Fruit fly (Drosophila melanogaster) whole organism, prepupa: ENCODE data around the gene Osi24.

Experiments used
- CG6854 ChIP-seq: fragments of 200-800 bp; sonication (Bioruptor generic); optimal IDR thresholded peaks from 2 replicates; lab custom pipeline; 2017; ENCODE audit warnings: missing biosample characterization, mild to moderate bottlenecking, missing genetic modification characterization
- CG8319 ChIP-seq: fragments of 200-800 bp; sonication (Bioruptor generic); optimal IDR thresholded peaks from 3 replicates; lab custom pipeline; 2016; ENCODE audit warnings: missing biosample characterization, missing genetic modification characterization
- Eip78C ChIP-seq: fragments of 200-800 bp; sonication (Bioruptor generic); peaks from one replicate; lab custom pipeline; 2016; ENCODE audit warnings: missing biosample characterization, missing genetic modification characterization
- Eip93F ChIP-seq: fragments of 200-800 bp; sonication (Bioruptor generic); optimal IDR thresholded peaks from 2 replicates; lab custom pipeline; 2016; ENCODE audit warnings: missing biosample characterization, mild to moderate bottlenecking, missing genetic modification characterization
- Hr39 ChIP-seq: fragments of 200-800 bp; sonication (Bioruptor generic); optimal IDR thresholded peaks from 2 replicates; lab custom pipeline; 2016; ENCODE audit warnings: missing biosample characterization, missing genetic modification characterization
- Lpt ChIP-seq: fragments of 200-800 bp; sonication (Bioruptor generic); optimal IDR thresholded peaks from 3 replicates; lab custom pipeline; 2016; ENCODE audit warnings: missing biosample characterization, missing genetic modification characterization
- cyc ChIP-seq: fragments of 200-800 bp; sonication (Bioruptor generic); optimal IDR thresholded peaks from 3 replicates; lab custom pipeline; 2016; ENCODE audit warnings: missing biosample characterization, missing genetic modification characterization
- pdm3 ChIP-seq: fragments of 200-800 bp; sonication (Bioruptor generic); optimal IDR thresholded peaks from 3 replicates; lab custom pipeline; 2016; ENCODE audit warnings: missing biosample characterization, missing genetic modification characterization
- vri ChIP-seq: fragments of 200-800 bp; sonication (Bioruptor generic); optimal IDR thresholded peaks from 3 replicates; lab custom pipeline; 2016; ENCODE audit warnings: missing biosample characterization, mild to moderate bottlenecking, missing genetic modification characterization

dm6 chr3R:6241289-6241688 lies 42.7 kb downstream of the Osi24 start:
- TF ChIP-seq cyc (GFP tag; lab: Kevin White, UChicago) (no peak), CG6854 (no peak), CG8319 (GFP tag; lab: Kevin White, UChicago) (no peak), pdm3 (GFP tag; lab: Kevin White, UChicago) (peak; percentile 18), Hr39 (GFP tag; lab: Kevin White, UChicago) (no peak), Lpt (GFP tag; lab: Kevin White, UChicago) (no peak), vri (GFP tag; lab: Kevin White, UChicago) (no peak), Eip93F (GFP tag; lab: Kevin White, UChicago) (no peak), Eip78C (GFP tag; lab: Kevin White, UChicago) (peak; percentile 75)
